Worm (Caenorhabditis elegans): ENCODE data around the gene B0238.15.

DNA sequence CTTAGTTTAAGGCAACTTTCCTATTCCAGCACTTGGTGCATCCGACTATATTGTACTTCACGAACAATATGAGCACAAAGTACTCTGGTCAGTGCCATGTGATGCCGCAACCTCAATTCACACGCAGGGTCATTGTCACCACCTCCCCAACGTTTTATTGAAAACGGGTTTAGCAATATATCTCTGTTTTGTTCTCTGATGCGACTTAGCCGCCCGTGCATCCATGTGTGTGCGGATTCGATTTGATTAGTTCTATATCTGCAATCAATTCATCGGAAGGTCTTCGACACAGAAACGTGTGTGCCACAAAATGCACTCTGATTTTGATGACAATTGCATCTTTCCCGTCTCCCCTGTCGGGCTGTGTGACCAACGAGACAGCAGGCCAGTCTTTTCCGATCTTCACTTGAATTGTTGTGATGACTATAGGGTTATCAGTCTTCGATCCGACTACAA is 32.6 kb downstream of the B0238.15 start:
- TF ChIP-seq dve-1 (tag; optimal IDR thresholded peaks at IDR 0.05; ENCODE audit: insufficient read depth) (no peak), ceh-44 (GFP tag; IDR thresholded peaks at IDR 0.05) (no peak)
